Worm (Caenorhabditis elegans): ENCODE measurements around the gene dsl-7.

dsl-7 gene

DNA sequence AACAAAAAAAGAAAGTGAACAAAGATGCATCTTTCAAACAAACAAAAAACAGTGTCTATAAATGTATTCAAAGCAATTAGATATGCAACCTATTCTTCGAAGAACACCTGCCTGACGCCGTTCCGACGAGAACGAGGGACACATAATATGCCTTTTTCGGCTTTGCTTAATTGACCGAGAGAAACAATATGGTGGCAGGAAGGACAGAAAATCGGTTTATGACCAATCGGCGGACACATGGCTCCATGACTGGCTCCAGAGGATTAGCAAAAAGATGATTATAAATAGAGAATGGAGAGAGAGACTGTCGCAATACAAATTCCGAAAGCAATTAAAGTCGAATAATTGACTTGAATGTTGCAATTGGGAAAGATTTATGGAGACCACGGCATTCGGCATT is 25.3 kb downstream of the dsl-7 start:
- TF ChIP-seq fkh-3 (tag; optimal IDR thresholded peaks at IDR 0.05) (no peak), nhr-27 (tag; optimal IDR thresholded peaks at IDR 0.05) (no peak), snpc-1.1 (tag; optimal IDR thresholded peaks at IDR 0.05; ENCODE audit: insufficient read depth) (no peak), K11D2.4 (GFP tag; IDR thresholded peaks at IDR 0.05) (no peak), aptf-2 (GFP tag; conservative IDR thresholded peaks at IDR 0.05) (no peak), cebp-1 (GFP tag; IDR thresholded peaks at IDR 0.05) (no peak), cebp-1 (tag; optimal IDR thresholded peaks at IDR 0.05) (no peak), F55B11.4 (tag; optimal IDR thresholded peaks at IDR 0.05; ENCODE audit: borderline replicate concordance, insufficient read depth) (no peak), ztf-3 (GFP tag; optimal IDR thresholded peaks at IDR 0.05) (no peak), egl-44 (GFP tag; IDR thresholded peaks at IDR 0.05) (no peak), nhr-120 (GFP tag; IDR thresholded peaks at IDR 0.05) (no peak), F49E8.2 (tag; optimal IDR thresholded peaks at IDR 0.05; ENCODE audit: insufficient read depth) (no peak)

DNA sequence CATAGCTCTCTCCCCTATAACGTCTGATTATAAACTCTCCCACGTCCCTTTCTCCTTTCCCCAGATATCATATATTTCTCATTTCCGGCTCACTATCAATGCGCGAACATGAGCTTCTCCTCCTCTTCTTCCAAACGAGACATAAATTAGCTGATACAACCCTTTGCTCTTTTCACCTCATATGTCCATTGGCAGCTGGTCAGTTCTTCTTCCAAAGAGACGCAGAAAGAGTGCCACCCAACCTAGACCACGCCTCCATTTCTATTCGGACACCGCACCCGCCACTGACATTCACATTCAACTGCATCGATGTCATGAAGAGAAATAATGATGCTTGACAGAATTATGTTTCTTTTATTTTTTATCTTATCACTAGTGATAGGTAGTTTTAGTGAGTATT is 25.8 kb downstream of the dsl-7 start, which contains the start of gene fmi-1:
Gene fmi-1 (plus strand): TSS at position 301 of the 400 bp plus-strand sequence.
- no peak for TF ChIP-seq aptf-2 (GFP tag; conservative IDR thresholded peaks at IDR 0.05)
- no peak for TF ChIP-seq attf-5 (GFP tag; optimal IDR thresholded peaks at IDR 0.05)
- no peak for TF ChIP-seq zim-3 (tag; optimal IDR thresholded peaks at IDR 0.05)
- no peak for TF ChIP-seq snpc-1.1 (tag; optimal IDR thresholded peaks at IDR 0.05; ENCODE audit: insufficient read depth)

DNA sequence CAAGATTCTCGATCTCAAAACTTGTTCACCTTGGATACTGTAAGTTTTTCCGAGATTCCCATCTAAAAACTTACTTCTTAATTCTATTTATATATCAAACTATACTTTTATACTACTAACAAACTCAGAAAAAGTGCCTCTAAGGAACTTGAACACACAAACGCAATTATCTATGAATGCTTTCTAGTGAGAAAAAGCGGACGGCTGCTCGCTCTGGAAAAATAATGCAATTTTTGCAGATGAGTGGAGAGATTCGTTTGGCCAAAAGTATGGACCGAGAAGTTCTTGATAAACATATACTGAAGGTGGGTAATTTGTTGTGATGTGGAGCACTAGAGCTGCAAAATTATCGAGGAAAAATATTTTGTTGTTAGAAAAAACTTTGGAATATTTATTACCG is 27.1 kb downstream of the dsl-7 start:
- no peak for TF ChIP-seq sdz-38 (tag; optimal IDR thresholded peaks at IDR 0.05)
- TF ChIP-seq F22D6.2 (tag; optimal IDR thresholded peaks at IDR 0.05) = no peak
- TF ChIP-seq cebp-2 (GFP tag; IDR thresholded peaks at IDR 0.05) = no peak
- TF ChIP-seq let-607 (tag; optimal IDR thresholded peaks at IDR 0.05) = no peak

DNA sequence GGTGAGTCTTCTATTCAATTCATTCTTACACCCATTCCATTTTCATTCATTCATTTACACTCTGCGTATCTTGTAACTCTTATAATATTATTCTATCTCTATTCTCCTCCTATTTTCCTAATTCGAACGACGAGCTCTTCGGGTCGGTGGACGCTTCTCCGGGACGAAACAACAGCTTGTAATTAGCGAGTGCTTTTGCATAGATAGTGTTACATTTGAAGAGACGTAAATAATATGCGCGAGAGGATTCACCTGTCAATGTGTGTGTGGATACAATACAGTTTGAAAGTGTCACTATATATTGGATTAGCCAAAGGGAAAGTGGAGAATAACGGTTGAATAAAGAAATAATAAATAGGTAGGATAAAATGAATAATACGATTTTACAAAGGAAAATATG is 27.7 kb downstream of the dsl-7 start:
- TF ChIP-seq F33H1.4 (GFP tag; IDR thresholded peaks at IDR 0.05) (no peak), madf-3 (GFP tag; IDR thresholded peaks at IDR 0.05) (no peak), unc-62 (GFP tag; optimal IDR thresholded peaks at IDR 0.05) (no peak), nfyb-1 (GFP tag; IDR thresholded peaks at IDR 0.05) (no peak)

DNA sequence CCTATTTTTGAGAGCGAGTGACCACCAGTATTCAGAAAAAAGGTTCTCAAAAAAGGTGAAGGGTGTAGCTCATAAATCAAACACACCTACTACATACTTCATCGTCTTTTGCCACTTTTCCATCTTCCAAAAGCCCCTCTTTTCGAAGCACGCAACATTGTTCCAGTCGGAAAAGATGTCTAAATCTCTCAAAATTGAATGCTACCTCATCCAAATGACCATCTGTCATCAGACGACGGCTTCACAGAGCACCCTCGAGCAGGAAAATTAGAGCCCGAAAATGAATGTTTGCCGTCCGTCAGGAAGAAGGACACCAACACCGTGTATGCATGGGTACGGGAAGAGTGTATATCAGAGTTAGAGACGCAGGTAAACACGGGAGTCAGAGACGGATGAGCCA is 28.6 kb downstream of the dsl-7 start:
- TF ChIP-seq somi-1 (GFP tag; optimal IDR thresholded peaks at IDR 0.05) = no peak

DNA sequence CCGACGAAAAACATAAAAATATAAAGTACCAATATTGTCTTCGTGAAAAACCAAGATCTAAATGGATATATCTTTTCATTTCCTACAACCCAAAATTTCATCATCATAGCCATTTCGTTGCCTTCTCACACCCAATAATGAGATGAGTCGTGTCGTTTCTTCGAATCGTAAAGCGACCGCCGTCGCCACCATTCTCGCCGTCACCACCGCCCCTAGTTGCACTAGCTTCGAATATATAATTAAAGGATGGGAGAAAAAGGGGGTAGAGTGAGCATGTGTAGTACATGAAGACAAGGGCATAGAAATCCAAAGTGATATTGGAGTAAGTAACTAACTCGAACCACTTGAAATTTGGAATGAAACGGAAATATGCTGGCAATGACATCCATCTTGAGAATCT is 29.3 kb downstream of the dsl-7 start:
- TF ChIP-seq rpc-1 (optimal IDR thresholded peaks at IDR 0.05) (no peak), rpc-1 (tag; optimal IDR thresholded peaks at IDR 0.05) (no peak), B0336.3 (GFP tag; IDR thresholded peaks at IDR 0.05) (no peak), D2030.7 (GFP tag; IDR thresholded peaks at IDR 0.05) (no peak), nhr-120 (GFP tag; IDR thresholded peaks at IDR 0.05) (no peak), zim-3 (tag; optimal IDR thresholded peaks at IDR 0.05) (no peak), mcd-1 (GFP tag; IDR thresholded peaks at IDR 0.05) (no peak), ztf-18 (tag; optimal IDR thresholded peaks at IDR 0.05) (no peak), rcor-1 (GFP tag; IDR thresholded peaks at IDR 0.05) (no peak), madf-6 (GFP tag; IDR thresholded peaks at IDR 0.05) (no peak), Y56A3A.18 (GFP tag; IDR thresholded peaks at IDR 0.05) (no peak), dox-1 (GFP tag; IDR thresholded peaks at IDR 0.05) (no peak), T26A5.8 (tag; optimal IDR thresholded peaks at IDR 0.05) (no peak), snpc-3.4 (tag; optimal IDR thresholded peaks at IDR 0.05) (no peak), madf-3 (GFP tag; IDR thresholded peaks at IDR 0.05) (no peak), dpff-1 (tag; optimal IDR thresholded peaks at IDR 0.05) (no peak)

Measured in whole organism, young adult.